Worm (Caenorhabditis elegans) whole organism, L1 larva: ENCODE results near the gene clec-167.

ENCODE experiments used
- aly-2 ChIP-seq: fragments of 150-350 bp; optimal IDR thresholded peaks from 2 replicates; lab custom pipeline; 2014; ENCODE audit warnings: missing biosample characterization, missing genetic modification characterization
- ceh-63 ChIP-seq: fragments of 200-800 bp; sonication (Bioruptor generic); optimal IDR thresholded peaks from 2 replicates; lab custom pipeline; 2018; ENCODE audit warnings: mild to moderate bottlenecking, missing genetic modification characterization, missing compliant biosample characterization
- elt-3 ChIP-seq, 6 experiments: fragments of 150-350 bp in 1 of 6; sonication (generic microtip); optimal IDR thresholded peaks; 2 replicates each; lab custom pipeline; 2017 to 2018; ENCODE audit warnings: missing biosample characterization in 6 of 6, missing genetic modification characterization in 6 of 6, inconsistent platforms in 1 of 6
- pqm-1 ChIP-seq: sonication (generic microtip); optimal IDR thresholded peaks from 3 replicates; lab custom pipeline; 2017; ENCODE audit warnings: missing biosample characterization, missing genetic modification characterization
- snpc-4 ChIP-seq: fragments of 150-350 bp; optimal IDR thresholded peaks from 2 replicates; lab custom pipeline; 2014; ENCODE audit warnings: missing biosample characterization, missing genetic modification characterization
- swsn-7 ChIP-seq: sonication (generic microtip); optimal IDR thresholded peaks from 2 replicates; lab custom pipeline; 2016; ENCODE audit warnings: missing genetic modification characterization, missing compliant biosample characterization
- unc-86 ChIP-seq: sonication (generic microtip); optimal IDR thresholded peaks from 2 replicates; lab custom pipeline; 2016; ENCODE audit warnings: missing genetic modification characterization, missing compliant biosample characterization

DNA sequence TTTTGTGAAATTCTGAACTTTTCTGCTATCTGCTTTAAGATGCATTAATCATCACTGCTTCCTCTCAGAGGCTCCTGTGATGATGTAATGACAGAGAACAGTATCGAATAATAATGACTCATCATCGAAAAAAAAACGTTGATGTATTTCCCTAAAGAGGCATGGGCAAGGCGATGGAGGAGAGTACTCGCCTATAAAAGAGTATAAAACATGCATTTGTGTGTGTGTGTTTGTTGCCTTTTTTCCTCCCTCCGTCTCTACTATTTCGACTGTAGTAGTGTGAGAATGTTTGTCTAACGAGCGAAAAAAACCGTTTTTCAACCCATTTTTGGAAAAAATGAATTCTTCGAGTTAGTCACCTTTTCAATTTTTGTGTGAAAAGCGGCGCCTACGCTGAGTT is 29.3 kb upstream of the clec-167 start:
- TF ChIP-seq swsn-7 (tag; lab: Kevin White, UChicago), result no peak
- TF ChIP-seq pqm-1 (tag; lab: Kevin White, UChicago), result no peak
- TF ChIP-seq elt-3 (tag; optimal IDR thresholded peaks at IDR 0.05; lab: Kevin White, UChicago), result no peak
- TF ChIP-seq ceh-63, result no peak
- no peak for TF ChIP-seq snpc-4 (tag; lab: Kevin White, UChicago)
- TF ChIP-seq aly-2 (tag; lab: Kevin White, UChicago), result no peak
- TF ChIP-seq unc-86 (tag; lab: Kevin White, UChicago), result no peak
